Fruit fly (Drosophila melanogaster): ENCODE data around the gene Rab11.

The Rab11 gene

dm6 chr3R:21073707-21074106, 37.5 kb upstream of the Rab11 start, which contains the start of gene dmrt93B:
Gene dmrt93B (plus strand): TSS chr3R:21074007.
- TF ChIP-seq Hmx (GFP tag; optimal IDR thresholded peaks at IDR 0.05) (no peak), CG17912 (GFP tag; optimal IDR thresholded peaks at IDR 0.05) (no peak), Nf-YB (GFP tag; optimal IDR thresholded peaks at IDR 0.05) (peak; percentile 7)

- TF ChIP-seq fd64A (GFP tag; optimal IDR thresholded peaks at IDR 0.05) (no peak), CG3838 (GFP tag; optimal IDR thresholded peaks at IDR 0.05) (no peak), CG6654 (GFP tag; optimal IDR thresholded peaks at IDR 0.05) (no peak), cg (GFP tag; optimal IDR thresholded peaks at IDR 0.05) (peak; percentile 1), Fer3 (tag; optimal IDR thresholded peaks at IDR 0.05) (no peak), Nf-YC (tag; optimal IDR thresholded peaks at IDR 0.05) (peak; percentile 92), Ets65A (GFP tag) (peak; percentile 23), CG14441 (GFP tag; IDR thresholded peaks at IDR 0.05) (no peak), kay (GFP tag; optimal IDR thresholded peaks at IDR 0.05) (no peak), CG1603 (tag; optimal IDR thresholded peaks at IDR 0.05) (no peak), CG9215 (GFP tag; IDR thresholded peaks at IDR 0.05) (no peak), Nf-YB (GFP tag; optimal IDR thresholded peaks at IDR 0.05) (peak; percentile 89), Spps (tag; optimal IDR thresholded peaks at IDR 0.05) (no peak), mirr (GFP tag; optimal IDR thresholded peaks at IDR 0.05) (peak; percentile 13), CG11398 (GFP tag; optimal IDR thresholded peaks at IDR 0.05) (no peak), CG1647 (GFP tag; optimal IDR thresholded peaks at IDR 0.05) (no peak), BtbVII (GFP tag; optimal IDR thresholded peaks at IDR 0.05) (no peak), GATAe (GFP tag; conservative IDR thresholded peaks at IDR 0.05) (peak; percentile 57; the same call in 1 of the 2 replicates)
These were observed 33.6 kb upstream of the Rab11 start for dm6 chr3R:21077577-21077976.

DNA sequence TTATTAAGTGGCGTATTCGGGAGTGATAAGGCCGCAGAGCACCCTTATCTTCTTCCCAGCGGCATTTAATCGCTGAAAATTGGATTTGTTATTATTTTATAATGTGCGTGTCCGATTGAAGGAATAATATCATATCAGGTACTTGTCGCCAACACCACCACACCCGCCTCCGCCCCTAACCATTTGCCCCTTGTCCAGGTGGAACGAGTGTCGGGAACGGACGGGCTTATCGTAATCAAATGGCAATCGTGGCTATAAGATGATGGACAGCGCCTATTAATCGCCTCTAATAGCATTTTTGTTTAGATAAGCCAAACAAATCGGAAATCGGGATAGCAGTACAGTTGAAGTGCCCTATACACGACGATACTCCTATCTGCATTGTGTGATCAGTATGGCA, 33.0 kb upstream of the Rab11 start:
- TF ChIP-seq chif (GFP tag; optimal IDR thresholded peaks at IDR 0.05) (no peak), CG12769 (tag; optimal IDR thresholded peaks at IDR 0.05) (peak; percentile 94), YL-1 (GFP tag; optimal IDR thresholded peaks at IDR 0.05) (no peak), crol (GFP tag; IDR thresholded peaks at IDR 0.05) (peak; percentile 78; the same call in 1 of the 2 replicates), ewg (GFP tag; optimal IDR thresholded peaks at IDR 0.05) (no peak), cwo (GFP tag; optimal IDR thresholded peaks at IDR 0.05) (peak; percentile 11), gfzf (GFP tag; optimal IDR thresholded peaks at IDR 0.05) (no peak), Fer3 (tag; optimal IDR thresholded peaks at IDR 0.05) (no peak), lab (GFP tag; optimal IDR thresholded peaks at IDR 0.05) (peak; percentile 11), CG8388 (GFP tag; optimal IDR thresholded peaks at IDR 0.05) (no peak), vvl (GFP tag; IDR thresholded peaks at IDR 0.05) (no peak), pita (GFP tag; optimal IDR thresholded peaks at IDR 0.05) (no peak), sr (GFP tag; IDR thresholded peaks at IDR 0.05) (no peak), zfh2 (GFP tag; optimal IDR thresholded peaks at IDR 0.05) (no peak), chinmo (GFP tag; IDR thresholded peaks at IDR 0.05; ENCODE audit: partially characterized antibody) (no peak), CG34376 (GFP tag; optimal IDR thresholded peaks at IDR 0.05) (peak; percentile 84), nau (GFP tag; optimal IDR thresholded peaks at IDR 0.05) (no peak), CG15073 (GFP tag; optimal IDR thresholded peaks at IDR 0.05) (no peak), CG1233 (GFP tag; optimal IDR thresholded peaks at IDR 0.05) (no peak), Tbp (GFP tag; optimal IDR thresholded peaks at IDR 0.05) (no peak), mirr (GFP tag; optimal IDR thresholded peaks at IDR 0.05) (peak; percentile 90), CG18599 (GFP tag; optimal IDR thresholded peaks at IDR 0.05) (peak; percentile 11), CG7963 (GFP tag; IDR thresholded peaks at IDR 0.05; ENCODE audit: partially characterized antibody) (no peak), corto (GFP tag; optimal IDR thresholded peaks at IDR 0.05) (no peak), Med (GFP tag) (peak; percentile 38), CG2199 (GFP tag; IDR thresholded peaks at IDR 0.05) (no peak), sd (tag; optimal IDR thresholded peaks at IDR 0.05) (peak; percentile 92), Neu2 (GFP tag; optimal IDR thresholded peaks at IDR 0.05; ENCODE audit: borderline replicate concordance) (no peak), repo (GFP tag; optimal IDR thresholded peaks at IDR 0.05) (no peak), CG2889 (GFP tag; IDR thresholded peaks at IDR 0.05) (no peak)

All from whole organism, embryonic.